Worm (Caenorhabditis elegans) whole organism, mixed stage, embryonic: ENCODE data around the gene K08B5.1.
A peak's percentile ranks its signal among the peaks of the same experiment; 100 is the strongest.

ENCODE experiments used
- M03D4.4 ChIP-seq: sonication (generic microtip); optimal IDR thresholded peaks from 2 replicates; lab custom pipeline; 2017; ENCODE audit warnings: mild to moderate bottlenecking, missing genetic modification characterization, missing compliant biosample characterization
- bed-3 ChIP-seq: fragments of 200-800 bp; sonication (Bioruptor generic); optimal IDR thresholded peaks from 3 replicates; lab custom pipeline; 2018; ENCODE audit warnings: mild to moderate bottlenecking, missing genetic modification characterization, moderate library complexity, missing compliant biosample characterization
- blmp-1 ChIP-seq: fragments of 150-350 bp; optimal IDR thresholded peaks from 2 replicates; lab custom pipeline; 2014; ENCODE audit warnings: missing biosample characterization, missing genetic modification characterization
- ceh-39 ChIP-seq: fragments of 150-350 bp; optimal IDR thresholded peaks from 2 replicates; lab custom pipeline; 2014; ENCODE audit warnings: missing biosample characterization, missing genetic modification characterization
- ceh-43 ChIP-seq: fragments of 200-800 bp; sonication (Bioruptor generic); optimal IDR thresholded peaks from 2 replicates; lab custom pipeline; 2018; ENCODE audit warnings: mild to moderate bottlenecking, missing genetic modification characterization, moderate library complexity, missing compliant biosample characterization
- ceh-83 ChIP-seq: fragments of 200-800 bp; sonication (Bioruptor generic); optimal IDR thresholded peaks from 2 replicates; lab custom pipeline; 2018; ENCODE audit warnings: mild to moderate bottlenecking, missing genetic modification characterization, missing compliant biosample characterization
- ces-1 ChIP-seq: fragments of 150-350 bp; optimal IDR thresholded peaks from 2 replicates; lab custom pipeline; 2014; ENCODE audit warnings: missing biosample characterization, missing genetic modification reagents, missing genetic modification characterization
- cnd-1 ChIP-seq: fragments of 200-800 bp; sonication (Bioruptor generic); optimal IDR thresholded peaks from 2 replicates; lab custom pipeline; 2018; ENCODE audit warnings: mild to moderate bottlenecking, missing genetic modification characterization, missing compliant biosample characterization
- drap-1 ChIP-seq: fragments of 200-800 bp; sonication (Bioruptor generic); optimal IDR thresholded peaks from 3 replicates; lab custom pipeline; 2018; ENCODE audit warnings: mild to moderate bottlenecking, missing genetic modification characterization, missing compliant biosample characterization
- elt-1 ChIP-seq: sonication (generic microtip); optimal IDR thresholded peaks from 2 replicates; lab custom pipeline; 2017; ENCODE audit warnings: missing genetic modification characterization, mild to moderate bottlenecking, missing compliant biosample characterization, antibody characterized with exemption, moderate library complexity, borderline replicate concordance; ENCODE audit not compliant: insufficient read depth
- elt-3 ChIP-seq: fragments of 150-350 bp; optimal IDR thresholded peaks from 2 replicates; lab custom pipeline; 2014; ENCODE audit warnings: missing biosample characterization, missing genetic modification characterization
- flh-1 ChIP-seq: fragments of 200-800 bp; sonication (Bioruptor generic); optimal IDR thresholded peaks from 2 replicates; lab custom pipeline; 2018; ENCODE audit warnings: mild to moderate bottlenecking, missing genetic modification characterization, moderate library complexity, missing compliant biosample characterization
- ham-2 ChIP-seq: fragments of 200-800 bp; sonication (Bioruptor generic); optimal IDR thresholded peaks from 2 replicates; lab custom pipeline; 2018; ENCODE audit warnings: mild to moderate bottlenecking, missing genetic modification characterization, missing compliant biosample characterization
- hlh-1 ChIP-seq: fragments of 150-350 bp; optimal IDR thresholded peaks from 2 replicates; lab custom pipeline; 2014; ENCODE audit warnings: missing biosample characterization, missing genetic modification reagents, missing genetic modification characterization
- lin-13 ChIP-seq: fragments of 150-350 bp; optimal IDR thresholded peaks from 2 replicates; lab custom pipeline; 2014; ENCODE audit warnings: missing biosample characterization, missing genetic modification characterization
- lin-32 ChIP-seq: fragments of 200-800 bp; sonication (Bioruptor generic); optimal IDR thresholded peaks from 2 replicates; lab custom pipeline; 2018; ENCODE audit warnings: mild to moderate bottlenecking, missing genetic modification characterization, missing compliant biosample characterization
- lsy-2 ChIP-seq: fragments of 150-350 bp; optimal IDR thresholded peaks from 2 replicates; lab custom pipeline; 2014; ENCODE audit warnings: missing biosample characterization, missing genetic modification characterization
- mab-5 ChIP-seq: fragments of 150-350 bp; optimal IDR thresholded peaks from 2 replicates; lab custom pipeline; 2014; ENCODE audit warnings: missing biosample characterization, missing genetic modification characterization
- mep-1 ChIP-seq: fragments of 150-350 bp; optimal IDR thresholded peaks from 2 replicates; lab custom pipeline; 2017; ENCODE audit warnings: missing biosample characterization, missing genetic modification reagents, missing genetic modification characterization, inconsistent platforms
- mls-2 ChIP-seq: sonication (generic microtip); optimal IDR thresholded peaks from 2 replicates; lab custom pipeline; 2016; ENCODE audit warnings: mild to moderate bottlenecking, missing genetic modification characterization, moderate library complexity, missing compliant biosample characterization
- nhr-12 ChIP-seq: fragments of 150-350 bp; optimal IDR thresholded peaks from 2 replicates; lab custom pipeline; 2014; ENCODE audit warnings: missing biosample characterization, missing genetic modification characterization
- nhr-2 ChIP-seq: fragments of 150-350 bp; optimal IDR thresholded peaks from 2 replicates; lab custom pipeline; 2014; ENCODE audit warnings: missing biosample characterization, missing genetic modification characterization
- nhr-237 ChIP-seq: fragments of 150-350 bp; optimal IDR thresholded peaks from 2 replicates; lab custom pipeline; 2014; ENCODE audit warnings: missing biosample characterization, missing genetic modification characterization
- nhr-28 ChIP-seq: fragments of 150-350 bp; optimal IDR thresholded peaks from 2 replicates; lab custom pipeline; 2014; ENCODE audit warnings: missing biosample characterization, missing genetic modification characterization
- nhr-76 ChIP-seq: sonication (generic microtip); optimal IDR thresholded peaks from 2 replicates; lab custom pipeline; 2017; ENCODE audit warnings: missing biosample characterization, missing genetic modification characterization
- pha-4 ChIP-seq: fragments of 150-350 bp; optimal IDR thresholded peaks from 2 replicates; lab custom pipeline; 2018; ENCODE audit warnings: missing biosample characterization, missing genetic modification reagents, missing genetic modification characterization
- sem-2 ChIP-seq: fragments of 200-800 bp; sonication (Bioruptor generic); optimal IDR thresholded peaks from 2 replicates; lab custom pipeline; 2018; ENCODE audit warnings: mild to moderate bottlenecking, missing genetic modification characterization, missing compliant biosample characterization
- snpc-4 ChIP-seq: fragments of 150-350 bp; optimal IDR thresholded peaks from 2 replicates; lab custom pipeline; 2014; ENCODE audit warnings: missing biosample characterization, missing genetic modification characterization
- sptf-1 ChIP-seq: sonication (generic microtip); optimal IDR thresholded peaks from 2 replicates; lab custom pipeline; 2017; ENCODE audit warnings: mild to moderate bottlenecking, missing genetic modification characterization, moderate library complexity, missing compliant biosample characterization
- tbx-8 ChIP-seq: fragments of 200-800 bp; sonication (Bioruptor generic); optimal IDR thresholded peaks from 2 replicates; lab custom pipeline; 2018; ENCODE audit warnings: mild to moderate bottlenecking, missing genetic modification characterization, moderate library complexity, missing compliant biosample characterization
- unc-120 ChIP-seq: sonication (generic microtip); optimal IDR thresholded peaks from 2 replicates; lab custom pipeline; 2017; ENCODE audit warnings: missing genetic modification characterization, missing compliant biosample characterization; ENCODE audit not compliant: poor library complexity, severe bottlenecking
- unc-39 ChIP-seq: fragments of 150-350 bp; optimal IDR thresholded peaks from 2 replicates; lab custom pipeline; 2014; ENCODE audit warnings: missing biosample characterization, missing genetic modification characterization
- unc-62 ChIP-seq: fragments of 150-350 bp; optimal IDR thresholded peaks from 2 replicates; lab custom pipeline; 2014; ENCODE audit warnings: missing biosample characterization, missing genetic modification reagents, missing genetic modification characterization
- zip-8 ChIP-seq: fragments of 150-350 bp; optimal IDR thresholded peaks from 2 replicates; lab custom pipeline; 2014; ENCODE audit warnings: missing biosample characterization, missing genetic modification characterization
- ztf-11 ChIP-seq: fragments of 150-350 bp; optimal IDR thresholded peaks from 2 replicates; lab custom pipeline; 2014; ENCODE audit warnings: missing biosample characterization, missing genetic modification characterization

The K08B5.1 gene

ce11 chrX:16595522-16596282 is 37.5 kb downstream of the K08B5.1 start:
- TF ChIP-seq sptf-1 (tag; lab: Kevin White, UChicago) (peak; percentile 25), nhr-2 (tag; lab: Kevin White, UChicago) (no peak), ham-2 (GFP tag; lab: Kevin White, UChicago) (peak; percentile 28), elt-1 (peak; percentile 71), mep-1 (tag; lab: Kevin White, UChicago) (no peak), bed-3 (GFP tag; lab: Kevin White, UChicago) (no peak), ces-1 (peak; percentile 97)

DNA sequence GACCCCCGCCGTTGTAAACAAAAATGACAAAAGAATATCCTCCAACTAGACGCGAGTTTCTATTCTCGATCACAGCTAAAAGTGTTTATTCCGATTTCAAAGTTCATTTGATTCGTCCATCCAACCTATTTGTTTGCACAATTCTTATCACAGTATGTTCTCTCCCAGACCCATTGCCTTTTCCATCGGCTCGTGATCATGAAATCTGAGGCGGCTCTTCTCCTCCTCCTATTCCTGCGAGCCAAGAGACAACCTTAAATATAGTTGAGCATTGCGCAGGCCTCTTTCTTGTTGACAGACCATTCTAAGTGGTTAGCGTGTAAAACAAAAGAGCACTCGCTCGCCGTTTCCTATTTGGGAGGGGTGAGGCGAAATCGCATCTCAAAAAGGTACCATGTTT is 38.7 kb downstream of the K08B5.1 start:
- TF ChIP-seq ces-1 (no peak), hlh-1 (tag; lab: Kevin White, UChicago) (no peak), ham-2 (GFP tag; lab: Kevin White, UChicago) (no peak), cnd-1 (tag; lab: Kevin White, UChicago) (no peak), nhr-2 (tag; lab: Kevin White, UChicago) (no peak), nhr-12 (no peak), mep-1 (tag; lab: Kevin White, UChicago) (no peak), M03D4.4 (tag; lab: Kevin White, UChicago) (no peak), ceh-43 (GFP tag; lab: Kevin White, UChicago) (no peak), ceh-83 (GFP tag; lab: Kevin White, UChicago) (no peak), lin-32 (no peak)

- no peak for TF ChIP-seq elt-3 (tag; lab: Kevin White, UChicago)
- TF ChIP-seq flh-1: no peak
- no peak for TF ChIP-seq sptf-1 (tag; lab: Kevin White, UChicago)
- no peak for TF ChIP-seq ceh-83 (GFP tag; lab: Kevin White, UChicago)
- no peak for TF ChIP-seq elt-1
- TF ChIP-seq unc-39 (tag; lab: Kevin White, UChicago): no peak
- no peak for TF ChIP-seq nhr-28
- TF ChIP-seq drap-1: no peak
- TF ChIP-seq lin-32: no peak
- no peak for TF ChIP-seq ceh-39 (tag; lab: Kevin White, UChicago)
- TF ChIP-seq lin-13 (tag; lab: Kevin White, UChicago): no peak
- TF ChIP-seq lsy-2 (tag; lab: Kevin White, UChicago): no peak
- TF ChIP-seq hlh-1 (tag; lab: Kevin White, UChicago): no peak
Measured at ce11 chrX:16597791-16598190, 39.6 kb downstream of the K08B5.1 start.

DNA sequence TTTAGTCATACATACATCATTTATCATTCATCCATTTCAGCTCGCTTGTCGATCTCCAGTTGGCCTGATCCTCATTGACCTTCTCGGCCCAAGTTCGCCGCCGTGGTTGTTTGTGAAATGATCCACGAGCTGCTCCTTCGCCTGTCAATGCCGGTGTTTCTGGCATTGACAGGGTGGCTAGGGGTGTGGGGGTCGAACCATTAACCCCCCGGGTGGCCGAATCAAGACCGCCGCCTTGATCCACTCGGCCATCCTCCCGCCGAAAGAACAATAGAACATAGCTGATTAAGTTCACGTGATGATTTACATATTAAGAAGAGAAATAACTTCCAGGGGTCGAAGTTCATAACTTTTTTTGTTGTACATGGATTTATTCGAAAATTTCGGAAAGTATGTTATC is 44.2 kb downstream of the K08B5.1 start, which contains the start of gene F59C12.4:
Gene F59C12.4, minus strand, starts transcription at position 166 of the 400 bp plus-strand sequence.
- TF ChIP-seq elt-3 (tag; lab: Kevin White, UChicago) (no peak), nhr-76 (tag; lab: Kevin White, UChicago) (no peak), lsy-2 (tag; lab: Kevin White, UChicago) (no peak), mls-2 (tag; lab: Kevin White, UChicago) (peak; percentile 77), tbx-8 (peak; percentile 38), nhr-12 (no peak), sem-2 (peak; percentile 56), blmp-1 (tag; lab: Kevin White, UChicago) (no peak), lin-13 (tag; lab: Kevin White, UChicago) (peak; percentile 6), snpc-4 (tag; lab: Kevin White, UChicago) (no peak), ceh-83 (GFP tag; lab: Kevin White, UChicago) (peak; percentile 49), unc-62 (GFP tag; lab: Kevin White, UChicago) (peak; percentile 35), flh-1 (peak; percentile 3), mab-5 (tag; lab: Kevin White, UChicago) (no peak), unc-39 (tag; lab: Kevin White, UChicago) (no peak), nhr-237 (no peak), mep-1 (tag; lab: Kevin White, UChicago) (no peak), nhr-2 (tag; lab: Kevin White, UChicago) (peak; percentile 66), ztf-11 (tag; lab: Kevin White, UChicago) (no peak), pha-4 (tag; lab: Kevin White, UChicago) (peak; percentile 24), lin-32 (peak; percentile 37), elt-1 (no peak), drap-1 (peak; percentile 71), bed-3 (GFP tag; lab: Kevin White, UChicago) (peak; percentile 45), sptf-1 (tag; lab: Kevin White, UChicago) (peak; percentile 67), hlh-1 (tag; lab: Kevin White, UChicago) (no peak), zip-8 (no peak), nhr-28 (no peak), cnd-1 (tag; lab: Kevin White, UChicago) (peak; percentile 72), ham-2 (GFP tag; lab: Kevin White, UChicago) (peak; percentile 53), M03D4.4 (tag; lab: Kevin White, UChicago) (peak; percentile 58), ceh-39 (tag; lab: Kevin White, UChicago) (no peak), unc-120 (tag; lab: Kevin White, UChicago) (peak; percentile 51), ceh-43 (GFP tag; lab: Kevin White, UChicago) (peak; percentile 24), ces-1 (no peak)
